Worm (Caenorhabditis elegans) whole organism, L3 larva: ENCODE measurements around the gene hsp-3.
A peak's percentile ranks its signal among the peaks of the same experiment; 100 is the strongest.

Experiments
- aly-2 ChIP-seq: fragments of 150-350 bp; optimal IDR thresholded peaks from 2 replicates; lab custom pipeline; 2014; ENCODE audit warnings: missing biosample characterization, missing genetic modification characterization
- ceh-16 ChIP-seq: sonication (generic microtip); optimal IDR thresholded peaks from 2 replicates; lab custom pipeline; 2017; ENCODE audit warnings: missing biosample characterization, missing genetic modification characterization
- ceh-28 ChIP-seq: fragments of 150-350 bp; optimal IDR thresholded peaks from 2 replicates; lab custom pipeline; 2014; ENCODE audit warnings: missing biosample characterization, missing genetic modification reagents, missing genetic modification characterization
- ceh-82 ChIP-seq: fragments of 150-350 bp; optimal IDR thresholded peaks from 2 replicates; lab custom pipeline; 2014; ENCODE audit warnings: missing biosample characterization, missing genetic modification characterization
- ceh-9 ChIP-seq: sonication (generic microtip); optimal IDR thresholded peaks from 2 replicates; lab custom pipeline; 2018; ENCODE audit warnings: missing biosample characterization, missing genetic modification characterization
- daf-12 ChIP-seq: fragments of 150-350 bp; optimal IDR thresholded peaks from 2 replicates; lab custom pipeline; 2014; ENCODE audit warnings: missing biosample characterization, missing genetic modification reagents, missing genetic modification characterization
- egl-27 ChIP-seq: sonication (generic microtip); optimal IDR thresholded peaks from 4 replicates; lab custom pipeline; 2017; ENCODE audit warnings: missing biosample characterization, missing genetic modification reagents, missing genetic modification characterization
- egl-5 ChIP-seq: fragments of 150-350 bp; optimal IDR thresholded peaks from 2 replicates; lab custom pipeline; 2017; ENCODE audit warnings: missing biosample characterization, missing genetic modification reagents, missing genetic modification characterization, inconsistent platforms
- elt-1 ChIP-seq: fragments of 150-350 bp; optimal IDR thresholded peaks from 2 replicates; lab custom pipeline; 2014; ENCODE audit warnings: missing biosample characterization, missing genetic modification characterization
- elt-2 ChIP-seq: sonication (generic microtip); optimal IDR thresholded peaks from 2 replicates; lab custom pipeline; 2016; ENCODE audit warnings: missing genetic modification reagents, mild to moderate bottlenecking, missing genetic modification characterization, missing compliant biosample characterization
- elt-3 ChIP-seq, 3 experiments: fragments of 150-350 bp in 1 of 3; sonication (generic microtip) in 2 of 3; optimal IDR thresholded peaks; 2 replicates in 2 of 3; 4 replicates in 1 of 3; lab custom pipeline; 2014 to 2017; ENCODE audit warnings: missing biosample characterization in 3 of 3, missing genetic modification characterization in 3 of 3
- fkh-10 ChIP-seq: sonication (generic microtip); optimal IDR thresholded peaks from 2 replicates; lab custom pipeline; 2017; ENCODE audit warnings: missing biosample characterization, missing genetic modification reagents, missing genetic modification characterization
- fos-1 ChIP-seq: fragments of 150-350 bp; optimal IDR thresholded peaks from 2 replicates; lab custom pipeline; 2014; ENCODE audit warnings: missing biosample characterization, missing genetic modification characterization
- jun-1 ChIP-seq: fragments of 150-350 bp; optimal IDR thresholded peaks from 2 replicates; lab custom pipeline; 2014; ENCODE audit warnings: missing biosample characterization, missing genetic modification reagents, missing genetic modification characterization
- lsy-12 ChIP-seq: sonication (generic microtip); optimal IDR thresholded peaks from 2 replicates; lab custom pipeline; 2016; ENCODE audit warnings: mild to moderate bottlenecking, missing genetic modification characterization, missing compliant biosample characterization
- mdl-1 ChIP-seq: fragments of 150-350 bp; optimal IDR thresholded peaks from 2 replicates; lab custom pipeline; 2014; ENCODE audit warnings: missing biosample characterization, missing genetic modification characterization
- mml-1 ChIP-seq: fragments of 150-350 bp; sonication (generic microtip); optimal IDR thresholded peaks from 3 replicates; lab custom pipeline; 2014; ENCODE audit warnings: missing biosample characterization, missing genetic modification characterization
- nfya-1 ChIP-seq: sonication (generic microtip); optimal IDR thresholded peaks from 2 replicates; lab custom pipeline; 2017; ENCODE audit warnings: missing genetic modification characterization, mild to moderate bottlenecking, missing compliant biosample characterization, antibody characterized with exemption, moderate library complexity; ENCODE audit not compliant: insufficient read depth
- nhr-12 ChIP-seq: fragments of 150-350 bp; optimal IDR thresholded peaks from 2 replicates; lab custom pipeline; 2014; ENCODE audit warnings: missing biosample characterization, missing genetic modification characterization
- nhr-23 ChIP-seq: fragments of 150-350 bp; optimal IDR thresholded peaks from 2 replicates; lab custom pipeline; 2014; ENCODE audit warnings: missing biosample characterization, missing genetic modification reagents, missing genetic modification characterization
- nhr-25 ChIP-seq: sonication (generic microtip); optimal IDR thresholded peaks from 2 replicates; lab custom pipeline; 2017; ENCODE audit warnings: missing biosample characterization, missing genetic modification characterization
- nhr-28 ChIP-seq: fragments of 150-350 bp; optimal IDR thresholded peaks from 2 replicates; lab custom pipeline; 2014; ENCODE audit warnings: missing biosample characterization, missing genetic modification characterization
- nhr-43 ChIP-seq: sonication (generic microtip); optimal IDR thresholded peaks from 2 replicates; lab custom pipeline; 2016; ENCODE audit warnings: mild to moderate bottlenecking, missing genetic modification characterization, missing compliant biosample characterization; ENCODE audit not compliant: poor library complexity, severe bottlenecking
- nhr-77 ChIP-seq: fragments of 150-350 bp; optimal IDR thresholded peaks from 2 replicates; lab custom pipeline; 2014; ENCODE audit warnings: missing biosample characterization, missing genetic modification characterization
- pha-4 ChIP-seq: fragments of 150-350 bp; optimal IDR thresholded peaks from 2 replicates; lab custom pipeline; 2014; ENCODE audit warnings: missing biosample characterization, missing genetic modification reagents, missing genetic modification characterization
- pqm-1 ChIP-seq: fragments of 150-350 bp; optimal IDR thresholded peaks from 2 replicates; lab custom pipeline; 2017; ENCODE audit warnings: missing biosample characterization, missing genetic modification characterization, inconsistent platforms
- skn-1 ChIP-seq: fragments of 150-350 bp; optimal IDR thresholded peaks from 2 replicates; lab custom pipeline; 2014; ENCODE audit warnings: missing biosample characterization, missing genetic modification characterization
- unc-39 ChIP-seq: sonication (generic microtip); optimal IDR thresholded peaks from 4 replicates; lab custom pipeline; 2017; ENCODE audit warnings: missing biosample characterization, missing genetic modification characterization
- unc-62 ChIP-seq: fragments of 150-350 bp; sonication (generic microtip); optimal IDR thresholded peaks from 4 replicates; lab custom pipeline; 2014; ENCODE audit warnings: missing biosample characterization, missing genetic modification reagents, missing genetic modification characterization
- ztf-11 ChIP-seq: fragments of 150-350 bp; optimal IDR thresholded peaks from 2 replicates; lab custom pipeline; 2014; ENCODE audit warnings: missing biosample characterization, missing genetic modification characterization

hsp-3 gene

ce11 chrX:6122026-6122425 is 30.1 kb upstream of the hsp-3 start, which contains the start of gene nnt-1:
Gene nnt-1, plus strand, starts transcription at chrX:6122311.
- peak; percentile 37 for TF ChIP-seq pha-4
- no peak for TF ChIP-seq unc-62 (GFP tag; lab: Kevin White, UChicago)

ce11 chrX:6121279-6121678 is 29.4 kb upstream of the hsp-3 start:
- TF ChIP-seq pqm-1 (tag; lab: Kevin White, UChicago) (peak; percentile 15), pha-4 (peak; percentile 89), elt-2 (tag; lab: Kevin White, UChicago) (peak; percentile 27), jun-1 (tag; lab: Kevin White, UChicago) (no peak)
- TF ChIP-seq, all 47 proteins: peak for 3

- TF ChIP-seq elt-2 (tag; lab: Kevin White, UChicago), result peak; percentile 74
- no peak for TF ChIP-seq ceh-82 (tag; lab: Kevin White, UChicago)
- no peak for TF ChIP-seq egl-27
- peak; percentile 6 for TF ChIP-seq nfya-1 (tag; lab: Kevin White, UChicago)
- no peak for TF ChIP-seq nhr-77 (tag; lab: Kevin White, UChicago)
- TF ChIP-seq pqm-1 (tag; lab: Kevin White, UChicago), result peak; percentile 47
- no peak for TF ChIP-seq unc-39 (tag; lab: Kevin White, UChicago)
Measured at ce11 chrX:6118086-6118825, 26.3 kb upstream of the hsp-3 start, which contains the start of gene C15H9.2. Gene C15H9.2, plus strand, starts transcription at chrX:6118526.

ce11 chrX:6115502-6115901 is 23.6 kb upstream of the hsp-3 start, which contains the start of gene C15H9.3:
Gene C15H9.3, plus strand, starts transcription at chrX:6115802.
- TF ChIP-seq mdl-1 (tag; lab: Kevin White, UChicago), result no peak
- no peak for TF ChIP-seq elt-3 (tag; optimal IDR thresholded peaks at IDR 0.05; lab: Kevin White, UChicago)
- no peak for TF ChIP-seq unc-62 (GFP tag; lab: Kevin White, UChicago)
- TF ChIP-seq lsy-12 (tag; lab: Kevin White, UChicago), result no peak
- no peak for TF ChIP-seq unc-39 (tag; lab: Kevin White, UChicago)
- no peak for TF ChIP-seq nhr-28 (tag; lab: Kevin White, UChicago)
- no peak for TF ChIP-seq ztf-11 (tag; lab: Kevin White, UChicago)
- TF ChIP-seq skn-1, result no peak
- TF ChIP-seq egl-5, result no peak
- TF ChIP-seq egl-27, result no peak
- TF ChIP-seq ceh-16 (tag; lab: Kevin White, UChicago), result no peak
- no peak for TF ChIP-seq elt-1 (tag; lab: Kevin White, UChicago)
- TF ChIP-seq nfya-1 (tag; lab: Kevin White, UChicago), result no peak

ce11 chrX:6112817-6113216 is 20.9 kb upstream of the hsp-3 start, which contains the start of gene prx-3:
Gene prx-3, minus strand, starts transcription at chrX:6112917.
- TF ChIP-seq elt-2 (tag; lab: Kevin White, UChicago) (peak; percentile 54), pha-4 (no peak)

ce11 chrX:6109288-6109770 is 17.4 kb upstream of the hsp-3 start, which contains the start of gene kynu-1:
Gene kynu-1, minus strand, starts transcription at chrX:6109338.
- TF ChIP-seq aly-2 (no peak), fkh-10 (GFP tag; lab: Kevin White, UChicago) (no peak), ceh-28 (tag; lab: Kevin White, UChicago) (peak; percentile 66), fos-1 (tag; lab: Kevin White, UChicago) (no peak), skn-1 (no peak), egl-5 (no peak), nhr-43 (tag; lab: Kevin White, UChicago) (peak; percentile 32), mml-1 (no peak), elt-1 (tag; lab: Kevin White, UChicago) (peak; percentile 81), elt-2 (tag; lab: Kevin White, UChicago) (peak; percentile 57), mdl-1 (tag; lab: Kevin White, UChicago) (no peak), ceh-9 (tag; lab: Kevin White, UChicago) (no peak), unc-39 (tag; lab: Kevin White, UChicago) (no peak), nhr-25 (tag; lab: Kevin White, UChicago) (no peak), nhr-12 (no peak), daf-12 (tag; lab: Kevin White, UChicago) (no peak), nhr-23 (tag; lab: Kevin White, UChicago) (peak; percentile 53)
- TF ChIP-seq, all 47 proteins: peak for 5
